Fruit fly (Drosophila melanogaster) whole organism, embryonic: Measurements from ENCODE around the gene CG34183.

Source experiments
- Adf1 ChIP-seq: fragments of 200-800 bp; sonication (Bioruptor generic); IDR thresholded peaks from 2 replicates; pipeline ENCODE4 v1.3.6; 2022; ENCODE audit warnings: missing biosample characterization, missing genetic modification characterization
- Antp ChIP-seq: fragments of 200-800 bp; sonication (Bioruptor generic); optimal IDR thresholded peaks from 3 replicates; lab custom pipeline; 2016; ENCODE audit warnings: missing biosample characterization, missing genetic modification characterization
- B-H2 ChIP-seq: fragments of 200-800 bp; sonication (Bioruptor generic); optimal IDR thresholded peaks from 2 replicates; lab custom pipeline; 2018; ENCODE audit warnings: missing biosample characterization, mild to moderate bottlenecking, missing genetic modification characterization
- BEAF-32 ChIP-seq: fragments of 200-800 bp; sonication (Bioruptor generic); optimal IDR thresholded peaks from 3 replicates; lab custom pipeline; 2017; ENCODE audit warnings: missing biosample characterization, missing genetic modification characterization, mild to moderate bottlenecking, moderate library complexity, missing genetic modification reagents
- Blimp-1 ChIP-seq: fragments of 200-800 bp; sonication (Bioruptor generic); optimal IDR thresholded peaks from 3 replicates; lab custom pipeline; 2018; ENCODE audit warnings: missing biosample characterization, missing genetic modification characterization, mild to moderate bottlenecking, moderate library complexity, missing genetic modification reagents
- BtbVII ChIP-seq: fragments of 200-800 bp; sonication (Bioruptor generic); optimal IDR thresholded peaks from 3 replicates; lab custom pipeline; 2017; ENCODE audit warnings: missing biosample characterization, mild to moderate bottlenecking, missing genetic modification characterization
- CG10543 ChIP-seq: fragments of 200-800 bp; sonication (Bioruptor generic); optimal IDR thresholded peaks from 3 replicates; lab custom pipeline; 2017; ENCODE audit warnings: missing biosample characterization, mild to moderate bottlenecking, missing genetic modification characterization, moderate library complexity
- CG10654 ChIP-seq: fragments of 200-800 bp; sonication (Bioruptor generic); optimal IDR thresholded peaks from 2 replicates; lab custom pipeline; 2016; ENCODE audit warnings: missing biosample characterization, missing genetic modification characterization
- CG11085 ChIP-seq: fragments of 200-800 bp; sonication (Bioruptor generic); IDR thresholded peaks from 2 replicates; pipeline ENCODE4 v1.3.6; 2022; ENCODE audit warnings: missing biosample characterization, missing genetic modification characterization
- CG11247 ChIP-seq: fragments of 200-800 bp; sonication (Bioruptor generic); IDR thresholded peaks from 2 replicates; pipeline ENCODE4 v1.3.6; 2022; ENCODE audit warnings: missing biosample characterization, missing genetic modification characterization
- CG11456 ChIP-seq: fragments of 200-800 bp; sonication (Bioruptor generic); IDR thresholded peaks from 3 replicates; pipeline ENCODE4 v1.3.6; 2022; ENCODE audit warnings: missing biosample characterization, missing genetic modification characterization
- CG11560 ChIP-seq: fragments of 200-800 bp; sonication (Bioruptor generic); IDR thresholded peaks from 3 replicates; pipeline ENCODE4 v1.3.6; 2022; ENCODE audit warnings: missing biosample characterization, missing genetic modification characterization
- CG12219 ChIP-seq: fragments of 200-800 bp; sonication (Bioruptor generic); optimal IDR thresholded peaks from 3 replicates; lab custom pipeline; 2018; ENCODE audit warnings: missing biosample characterization, mild to moderate bottlenecking, missing genetic modification characterization
- CG13287 ChIP-seq: fragments of 200-800 bp; sonication (Bioruptor generic); IDR thresholded peaks from 2 replicates; pipeline ENCODE4 v1.3.6; 2022; ENCODE audit warnings: missing biosample characterization, missing genetic modification characterization; ENCODE audit not compliant: partially characterized antibody
- CG14050 ChIP-seq: fragments of 200-800 bp; sonication (Bioruptor generic); IDR thresholded peaks from 3 replicates; pipeline ENCODE4 v1.3.6; 2022; ENCODE audit warnings: missing biosample characterization, missing genetic modification characterization
- CG14667 ChIP-seq: fragments of 200-800 bp; sonication (Bioruptor generic); IDR thresholded peaks from 2 replicates; pipeline ENCODE4 v1.3.6; 2022; ENCODE audit warnings: missing biosample characterization, missing genetic modification characterization
- CG14860 ChIP-seq: fragments of 200-800 bp; sonication (Bioruptor generic); IDR thresholded peaks from 3 replicates; pipeline ENCODE4 v1.3.6; 2022; ENCODE audit warnings: missing biosample characterization, missing genetic modification characterization; ENCODE audit not compliant: partially characterized antibody
- CG15696 ChIP-seq: fragments of 200-800 bp; sonication (Bioruptor generic); optimal IDR thresholded peaks from 2 replicates; lab custom pipeline; 2019; ENCODE audit warnings: missing biosample characterization, mild to moderate bottlenecking, missing genetic modification characterization, moderate library complexity
- CG1602 ChIP-seq: fragments of 200-800 bp; sonication (Bioruptor generic); optimal IDR thresholded peaks from 3 replicates; lab custom pipeline; 2016; ENCODE audit warnings: missing biosample characterization, missing genetic modification characterization
- CG16815 ChIP-seq: fragments of 200-800 bp; sonication (Bioruptor generic); optimal IDR thresholded peaks from 3 replicates; lab custom pipeline; 2017; ENCODE audit warnings: missing biosample characterization, mild to moderate bottlenecking, missing genetic modification characterization
- CG2678 ChIP-seq: fragments of 200-800 bp; sonication (Bioruptor generic); optimal IDR thresholded peaks from 3 replicates; lab custom pipeline; 2019; ENCODE audit warnings: missing biosample characterization, mild to moderate bottlenecking, missing genetic modification characterization, moderate library complexity
- CG2712 ChIP-seq: fragments of 200-800 bp; optimal IDR thresholded peaks from 3 replicates; lab custom pipeline; 2019; ENCODE audit warnings: missing biosample characterization, mild to moderate bottlenecking, missing genetic modification characterization, moderate library complexity
- CG31441 ChIP-seq: fragments of 200-800 bp; sonication (Bioruptor generic); IDR thresholded peaks from 2 replicates; pipeline ENCODE4 v1.3.6; 2022; ENCODE audit warnings: missing biosample characterization, missing genetic modification characterization
- CG33213 ChIP-seq: fragments of 200-800 bp; sonication (Bioruptor generic); optimal IDR thresholded peaks from 3 replicates; lab custom pipeline; 2016; ENCODE audit warnings: missing biosample characterization, missing genetic modification characterization
- CG34376 ChIP-seq: fragments of 200-800 bp; sonication (Bioruptor generic); optimal IDR thresholded peaks from 2 replicates; lab custom pipeline; 2018; ENCODE audit warnings: missing biosample characterization, mild to moderate bottlenecking, missing genetic modification characterization
- CG5953 ChIP-seq: fragments of 200-800 bp; sonication (Bioruptor generic); IDR thresholded peaks from 2 replicates; pipeline ENCODE4 v1.3.6; 2022; ENCODE audit warnings: missing biosample characterization, missing genetic modification characterization
- CG6254 ChIP-seq: fragments of 200-800 bp; sonication (Bioruptor generic); optimal IDR thresholded peaks from 3 replicates; lab custom pipeline; 2017; ENCODE audit warnings: mild to moderate bottlenecking, missing biosample characterization, missing genetic modification reagents, missing genetic modification characterization
- Dip3 ChIP-seq: fragments of 200-800 bp; sonication (Bioruptor generic); optimal IDR thresholded peaks from 3 replicates; lab custom pipeline; 2016; ENCODE audit warnings: missing biosample characterization, missing genetic modification characterization
- Eip74EF ChIP-seq, 2 experiments: fragments of 200-800 bp in 1 of 2; fragments of >200 bp in 1 of 2; sonication (Bioruptor generic) in 1 of 2; optimal IDR thresholded peaks; 2 replicates each; lab custom pipeline; 2017 to 2019; ENCODE audit warnings: missing biosample characterization in 2 of 2, missing genetic modification characterization in 2 of 2, mild to moderate bottlenecking in 1 of 2, moderate library complexity in 1 of 2
- Fer3 ChIP-seq: fragments of 200-800 bp; sonication (Bioruptor generic); optimal IDR thresholded peaks from 2 replicates; lab custom pipeline; 2018; ENCODE audit warnings: missing biosample characterization, mild to moderate bottlenecking, missing genetic modification characterization, moderate library complexity
- H15 ChIP-seq: fragments of 200-800 bp; sonication (Bioruptor generic); IDR thresholded peaks from 3 replicates; pipeline ENCODE4 v1.3.6; 2022; ENCODE audit warnings: missing biosample characterization, missing genetic modification characterization
- HHEX ChIP-seq: fragments of 200-800 bp; sonication (Bioruptor generic); optimal IDR thresholded peaks from 3 replicates; lab custom pipeline; 2017; ENCODE audit warnings: missing biosample characterization, mild to moderate bottlenecking, missing genetic modification characterization, missing genetic modification reagents
- HLH4C ChIP-seq: fragments of 200-800 bp; sonication (Bioruptor generic); IDR thresholded peaks from 3 replicates; pipeline ENCODE4 v1.3.6; 2022; ENCODE audit warnings: missing biosample characterization, missing genetic modification characterization; ENCODE audit not compliant: partially characterized antibody
- Hmx ChIP-seq: fragments of 200-800 bp; sonication (Bioruptor generic); optimal IDR thresholded peaks from 2 replicates; lab custom pipeline; 2016; ENCODE audit warnings: missing biosample characterization, missing genetic modification characterization
- Hr3 ChIP-seq: fragments of 200-800 bp; sonication (Bioruptor generic); optimal IDR thresholded peaks from 3 replicates; lab custom pipeline; 2016; ENCODE audit warnings: missing biosample characterization, missing genetic modification characterization
- MTF-1 ChIP-seq: fragments of 200-800 bp; sonication (Bioruptor generic); optimal IDR thresholded peaks from 2 replicates; lab custom pipeline; 2018; ENCODE audit warnings: missing biosample characterization, mild to moderate bottlenecking, missing genetic modification characterization, borderline replicate concordance
- Mad ChIP-seq: fragments of 200-800 bp; sonication (Bioruptor generic); optimal IDR thresholded peaks from 2 replicates; lab custom pipeline; 2016; ENCODE audit warnings: missing biosample characterization, missing genetic modification characterization
- Ptx1 ChIP-seq: fragments of 200-800 bp; sonication (Bioruptor generic); IDR thresholded peaks from 2 replicates; pipeline ENCODE4 v1.3.6; 2022; ENCODE audit warnings: missing biosample characterization, missing genetic modification characterization
- Rfx ChIP-seq: fragments of 200-800 bp; sonication (Bioruptor generic); IDR thresholded peaks from 2 replicates; pipeline ENCODE4 v1.3.6; 2022; ENCODE audit warnings: missing biosample characterization, missing genetic modification characterization
- Sox100B ChIP-seq: fragments of 200-800 bp; sonication (Bioruptor generic); optimal IDR thresholded peaks from 3 replicates; lab custom pipeline; 2018; ENCODE audit warnings: missing biosample characterization, mild to moderate bottlenecking, missing genetic modification characterization
- ab ChIP-seq: fragments of 200-800 bp; sonication (Bioruptor generic); optimal IDR thresholded peaks from 2 replicates; lab custom pipeline; 2016; ENCODE audit warnings: missing biosample characterization, missing genetic modification characterization
- dmrt11E ChIP-seq: fragments of 200-800 bp; sonication (Bioruptor generic); optimal IDR thresholded peaks from 3 replicates; lab custom pipeline; 2018; ENCODE audit warnings: missing biosample characterization, mild to moderate bottlenecking, missing genetic modification characterization, moderate library complexity
- en ChIP-seq: fragments of 200-800 bp; sonication (Bioruptor generic); optimal IDR thresholded peaks from 2 replicates; lab custom pipeline; 2016; ENCODE audit warnings: missing biosample characterization, missing genetic modification characterization
- lbe ChIP-seq: fragments of 200-800 bp; sonication (Bioruptor generic); optimal IDR thresholded peaks from 2 replicates; lab custom pipeline; 2016; ENCODE audit warnings: missing biosample characterization, mild to moderate bottlenecking, missing genetic modification characterization
- oc ChIP-seq: fragments of 200-800 bp; sonication (Bioruptor generic); optimal IDR thresholded peaks from 2 replicates; lab custom pipeline; 2018; ENCODE audit warnings: missing biosample characterization, mild to moderate bottlenecking, missing genetic modification characterization, moderate library complexity
- onecut ChIP-seq: fragments of 200-800 bp; sonication (Bioruptor generic); IDR thresholded peaks from 2 replicates; pipeline ENCODE4 v1.3.6; 2022; ENCODE audit warnings: missing biosample characterization, missing genetic modification characterization
- repo ChIP-seq: fragments of 200-800 bp; sonication (Bioruptor generic); optimal IDR thresholded peaks from 2 replicates; lab custom pipeline; 2016; ENCODE audit warnings: missing biosample characterization, missing genetic modification characterization
- slbo ChIP-seq: fragments of 200-800 bp; sonication (Bioruptor generic); IDR thresholded peaks from 2 replicates; pipeline ENCODE4 v1.3.6; 2022; ENCODE audit warnings: missing biosample characterization, missing genetic modification characterization
- tap ChIP-seq: fragments of 200-800 bp; optimal IDR thresholded peaks from 3 replicates; lab custom pipeline; 2019; ENCODE audit warnings: missing biosample characterization, mild to moderate bottlenecking, missing genetic modification characterization, moderate library complexity
- trem ChIP-seq: fragments of 200-800 bp; optimal IDR thresholded peaks from 3 replicates; lab custom pipeline; 2019; ENCODE audit warnings: missing biosample characterization, mild to moderate bottlenecking, missing genetic modification characterization, moderate library complexity
- twi ChIP-seq: fragments of 200-800 bp; optimal IDR thresholded peaks from 2 replicates; lab custom pipeline; 2019; ENCODE audit warnings: missing biosample characterization, mild to moderate bottlenecking, missing genetic modification characterization, moderate library complexity

Gene CG34183

DNA sequence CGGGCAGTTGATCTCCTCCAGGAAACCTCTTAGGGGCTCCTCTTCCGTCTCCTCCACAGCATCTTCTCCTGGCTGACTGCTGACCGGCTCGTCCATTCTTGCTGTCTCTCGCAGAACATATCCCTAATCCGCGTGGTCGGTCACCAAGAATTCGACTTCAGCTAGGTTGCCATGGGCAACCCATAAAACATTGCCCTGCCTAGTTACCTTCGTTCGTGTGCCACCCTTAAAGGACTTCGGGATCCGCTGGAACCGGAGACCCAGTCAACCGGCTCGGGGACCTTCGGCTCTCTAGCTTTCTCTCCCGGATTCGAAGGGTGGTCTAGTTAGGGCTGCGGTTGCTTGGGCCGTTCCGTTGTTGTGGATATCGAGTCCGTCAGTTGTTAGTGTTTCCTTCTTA lies 34.2 kb upstream of the CG34183 start, which contains the start of the genes TbCMF46 and CG42366:
Gene TbCMF46, minus strand, starts transcription at position 101 of the 400 bp plus-strand sequence.
Gene CG42366, plus strand, starts transcription at position 397 of the 400 bp plus-strand sequence.
- TF ChIP-seq CG11085 (GFP tag; lab: Robert Waterston, UW) (no peak), en (no peak), CG14050 (GFP tag; lab: Robert Waterston, UW) (no peak), Sox100B (no peak), HHEX (no peak), CG11560 (tag; lab: Robert Waterston, UW) (0 out of 3 replicates have a peak, but pooled peaks have one; percentile 28), CG10543 (GFP tag; lab: Kevin White, UChicago) (no peak), Eip74EF (GFP tag; optimal IDR thresholded peaks at IDR 0.05; lab: Kevin White, UChicago) (no peak), CG14667 (no peak), CG6254 (GFP tag; lab: Kevin White, UChicago) (no peak), BtbVII (GFP tag; lab: Kevin White, UChicago) (no peak), CG31441 (no peak), ab (no peak), BEAF-32 (GFP tag; lab: Kevin White, UChicago) (no peak), lbe (GFP tag; lab: Kevin White, UChicago) (no peak), CG11456 (GFP tag; lab: Robert Waterston, UW) (0 out of 3 replicates have a peak, but pooled peaks have one; percentile 33), CG34376 (no peak), Rfx (GFP tag; lab: Robert Waterston, UW) (peak; percentile 32; the same call in 1 of the 2 replicates), Antp (GFP tag; lab: Kevin White, UChicago) (no peak), CG14860 (GFP tag; lab: Robert Waterston, UW) (no peak), oc (tag; lab: Kevin White, UChicago) (no peak), onecut (GFP tag; lab: Robert Waterston, UW) (no peak), twi (tag; lab: Kevin White, UChicago) (no peak), CG13287 (GFP tag; lab: Robert Waterston, UW) (no peak), Mad (no peak), Ptx1 (no peak), CG11247 (0 out of 2 replicates have a peak, but pooled peaks have one; percentile 33), CG5953 (no peak), CG12219 (no peak), Dip3 (GFP tag; lab: Kevin White, UChicago) (no peak)
- TF ChIP-seq, all 482 proteins: peak for 4

- TF ChIP-seq CG2712 (peak; percentile 78), dmrt11E (tag; lab: Kevin White, UChicago) (peak; percentile 48), CG33213 (GFP tag; lab: Kevin White, UChicago) (peak; percentile 12), tap (no peak), CG10654 (peak; percentile 0), H15 (no peak), repo (GFP tag; lab: Kevin White, UChicago) (no peak), CG16815 (GFP tag; lab: Kevin White, UChicago) (no peak), B-H2 (peak; percentile 52), slbo (GFP tag; lab: Robert Waterston, UW) (peak; percentile 62), lbe (GFP tag; lab: Kevin White, UChicago) (peak; percentile 77), CG2678 (tag; lab: Kevin White, UChicago) (no peak), Hmx (GFP tag; lab: Kevin White, UChicago) (peak; percentile 25), trem (peak; percentile 37), Fer3 (tag; lab: Kevin White, UChicago) (peak; percentile 67), CG15696 (peak; percentile 39), HLH4C (no peak), MTF-1 (GFP tag; lab: Kevin White, UChicago) (peak; percentile 26), Blimp-1 (GFP tag; lab: Kevin White, UChicago) (peak; percentile 51), Hr3 (GFP tag; lab: Kevin White, UChicago) (peak; percentile 34), CG1602 (peak; percentile 8), CG11247 (no peak), Adf1 (GFP tag; lab: Robert Waterston, UW) (peak; percentile 18; the same call in 1 of the 2 replicates)
Observed at dm6 chr2L:9921401-9921800, 30.8 kb upstream of the CG34183 start, which contains the start of gene CG4592. Gene CG4592, plus strand, starts transcription at chr2L:9921633.
